Fruit fly (Drosophila melanogaster) whole organism, embryonic: ENCODE data around the gene Orco.
A peak's percentile ranks its signal among the peaks of the same experiment; 100 is the strongest.

Source experiments
- Antp ChIP-seq: fragments of 200-800 bp; sonication (Bioruptor generic); optimal IDR thresholded peaks from 3 replicates; lab custom pipeline; 2016; ENCODE audit warnings: missing biosample characterization, missing genetic modification characterization
- CG10267 ChIP-seq: fragments of 200-800 bp; sonication (Bioruptor generic); optimal IDR thresholded peaks from 2 replicates; lab custom pipeline; 2018; ENCODE audit warnings: missing biosample characterization, mild to moderate bottlenecking, missing genetic modification characterization, moderate library complexity
- CG11456 ChIP-seq: fragments of 200-800 bp; sonication (Bioruptor generic); IDR thresholded peaks from 3 replicates; pipeline ENCODE4 v1.3.6; 2022; ENCODE audit warnings: missing biosample characterization, missing genetic modification characterization
- CG12155 ChIP-seq: fragments of 200-800 bp; sonication (Bioruptor generic); optimal IDR thresholded peaks from 3 replicates; lab custom pipeline; 2016; ENCODE audit warnings: missing biosample characterization, missing genetic modification characterization
- CG12391 ChIP-seq: fragments of 200-800 bp; sonication (Bioruptor generic); optimal IDR thresholded peaks from 3 replicates; lab custom pipeline; 2018; ENCODE audit warnings: missing biosample characterization, mild to moderate bottlenecking, missing genetic modification characterization, moderate library complexity
- CG13624 ChIP-seq: fragments of 200-800 bp; sonication (Bioruptor generic); optimal IDR thresholded peaks from 2 replicates; lab custom pipeline; 2016; ENCODE audit warnings: missing biosample characterization, missing genetic modification characterization
- CG14441 ChIP-seq: fragments of 200-800 bp; sonication (Bioruptor generic); IDR thresholded peaks from 2 replicates; pipeline ENCODE4 v1.3.6; 2022; ENCODE audit warnings: missing biosample characterization, missing genetic modification characterization
- CG14667 ChIP-seq: fragments of 200-800 bp; sonication (Bioruptor generic); IDR thresholded peaks from 2 replicates; pipeline ENCODE4 v1.3.6; 2022; ENCODE audit warnings: missing biosample characterization, missing genetic modification characterization
- CG15514 ChIP-seq: fragments of 200-800 bp; sonication (Bioruptor generic); optimal IDR thresholded peaks from 3 replicates; lab custom pipeline; 2017; ENCODE audit warnings: missing biosample characterization, missing genetic modification characterization, mild to moderate bottlenecking, moderate library complexity, missing genetic modification reagents
- CG17359 ChIP-seq: fragments of 200-800 bp; sonication (Bioruptor generic); optimal IDR thresholded peaks from 3 replicates; lab custom pipeline; 2018; ENCODE audit warnings: missing biosample characterization, mild to moderate bottlenecking, missing genetic modification characterization, moderate library complexity
- CG17361 ChIP-seq: fragments of 200-800 bp; sonication (Bioruptor generic); IDR thresholded peaks from 3 replicates; pipeline ENCODE4 v1.3.6; 2022; ENCODE audit warnings: missing biosample characterization, missing genetic modification characterization
- CG18011 ChIP-seq: fragments of 200-800 bp; sonication (Bioruptor generic); optimal IDR thresholded peaks from 2 replicates; lab custom pipeline; 2017; ENCODE audit warnings: missing biosample characterization, missing genetic modification characterization, mild to moderate bottlenecking, moderate library complexity, missing genotype
- CG33213 ChIP-seq: fragments of 200-800 bp; sonication (Bioruptor generic); optimal IDR thresholded peaks from 3 replicates; lab custom pipeline; 2016; ENCODE audit warnings: missing biosample characterization, missing genetic modification characterization
- CG34422 ChIP-seq: fragments of 200-800 bp; sonication (Bioruptor generic); IDR thresholded peaks from 3 replicates; pipeline ENCODE4 v1.3.6; 2022; ENCODE audit warnings: missing biosample characterization, missing genetic modification characterization
- CG3838 ChIP-seq: fragments of 200-800 bp; sonication (Bioruptor generic); optimal IDR thresholded peaks from 3 replicates; lab custom pipeline; 2016; ENCODE audit warnings: missing biosample characterization, missing genetic modification characterization
- CG42726 ChIP-seq: fragments of 200-800 bp; sonication (Bioruptor generic); IDR thresholded peaks from 2 replicates; pipeline ENCODE4 v1.3.6; 2022; ENCODE audit warnings: missing biosample characterization, missing genetic modification characterization; ENCODE audit not compliant: partially characterized antibody
- CG4707 ChIP-seq: fragments of 200-800 bp; sonication (Bioruptor generic); optimal IDR thresholded peaks from 2 replicates; lab custom pipeline; 2018; ENCODE audit warnings: missing biosample characterization, mild to moderate bottlenecking, missing genetic modification characterization, moderate library complexity
- CG6683 ChIP-seq: fragments of 200-800 bp; sonication (Bioruptor generic); optimal IDR thresholded peaks from 2 replicates; lab custom pipeline; 2017; ENCODE audit warnings: missing biosample characterization, mild to moderate bottlenecking, missing genetic modification characterization, missing genetic modification reagents
- CG7839 ChIP-seq: fragments of 200-800 bp; sonication (Bioruptor generic); optimal IDR thresholded peaks from 3 replicates; lab custom pipeline; 2018; ENCODE audit warnings: missing biosample characterization, mild to moderate bottlenecking, missing genetic modification characterization, moderate library complexity
- CG9876 ChIP-seq: fragments of 200-800 bp; sonication (Bioruptor generic); optimal IDR thresholded peaks from 2 replicates; lab custom pipeline; 2016; ENCODE audit warnings: missing biosample characterization, missing genetic modification characterization
- CG9932 ChIP-seq: fragments of 200-800 bp; sonication (Bioruptor generic); IDR thresholded peaks from 2 replicates; pipeline ENCODE4 v1.3.6; 2022; ENCODE audit warnings: missing biosample characterization, missing genetic modification characterization
- Camta ChIP-seq: fragments of 200-800 bp; sonication (Bioruptor generic); optimal IDR thresholded peaks from 2 replicates; lab custom pipeline; 2016; ENCODE audit warnings: missing biosample characterization, missing genetic modification characterization
- Dll ChIP-seq: fragments of 200-800 bp; sonication (Bioruptor generic); IDR thresholded peaks from 4 replicates; pipeline ENCODE4 v1.3.6; 2022; ENCODE audit warnings: missing biosample characterization, missing genetic modification characterization; ENCODE audit not compliant: partially characterized antibody
- E2f2 ChIP-seq: fragments of 200-800 bp; sonication (Bioruptor generic); IDR thresholded peaks from 2 replicates; pipeline ENCODE4 v1.3.6; 2022; ENCODE audit warnings: missing biosample characterization, missing genetic modification characterization
- HLH3B ChIP-seq: fragments of 200-800 bp; sonication (Bioruptor generic); IDR thresholded peaks from 2 replicates; pipeline ENCODE4 v1.3.6; 2022; ENCODE audit warnings: missing biosample characterization, missing genetic modification characterization
- Kr ChIP-seq: fragments of 200-800 bp; sonication (Bioruptor generic); optimal IDR thresholded peaks from 2 replicates; lab custom pipeline; 2017; ENCODE audit warnings: missing biosample characterization, mild to moderate bottlenecking, missing genetic modification characterization
- MTF-1 ChIP-seq: fragments of 200-800 bp; sonication (Bioruptor generic); optimal IDR thresholded peaks from 2 replicates; lab custom pipeline; 2018; ENCODE audit warnings: missing biosample characterization, mild to moderate bottlenecking, missing genetic modification characterization, borderline replicate concordance
- NK7.1 ChIP-seq: fragments of 200-800 bp; sonication (Bioruptor generic); optimal IDR thresholded peaks from 3 replicates; lab custom pipeline; 2016; ENCODE audit warnings: missing biosample characterization, missing genetic modification characterization
- Nf-YB ChIP-seq: fragments of 200-800 bp; sonication (Bioruptor generic); optimal IDR thresholded peaks from 3 replicates; lab custom pipeline; 2019; ENCODE audit warnings: missing biosample characterization, mild to moderate bottlenecking, missing genetic modification characterization, moderate library complexity
- Opbp ChIP-seq: fragments of 200-800 bp; sonication (Bioruptor generic); IDR thresholded peaks from 3 replicates; pipeline ENCODE4 v1.3.6; 2022; ENCODE audit warnings: missing biosample characterization, missing genetic modification characterization; ENCODE audit not compliant: partially characterized antibody
- Taf1 ChIP-seq: fragments of 200-800 bp; sonication (Bioruptor generic); IDR thresholded peaks from 2 replicates; pipeline ENCODE4 v1.3.6; 2022; ENCODE audit warnings: missing biosample characterization, missing genetic modification characterization
- YL-1 ChIP-seq: fragments of 200-800 bp; sonication (Bioruptor generic); optimal IDR thresholded peaks from 3 replicates; lab custom pipeline; 2017; ENCODE audit warnings: missing biosample characterization, mild to moderate bottlenecking, missing genetic modification characterization
- cato ChIP-seq: fragments of 200-800 bp; sonication (Bioruptor generic); optimal IDR thresholded peaks from 2 replicates; lab custom pipeline; 2016; ENCODE audit warnings: missing biosample characterization, missing genetic modification characterization, borderline replicate concordance
- cwo ChIP-seq: fragments of 200-800 bp; sonication (Bioruptor generic); optimal IDR thresholded peaks from 3 replicates; lab custom pipeline; 2017; ENCODE audit warnings: missing biosample characterization, missing genetic modification characterization, mild to moderate bottlenecking, moderate library complexity, missing genetic modification reagents
- ftz-f1 ChIP-seq: fragments of 200-800 bp; sonication (Bioruptor generic); optimal IDR thresholded peaks from 2 replicates; lab custom pipeline; 2016; ENCODE audit warnings: missing biosample characterization, missing genetic modification characterization
- hth ChIP-seq: fragments of >200 bp; optimal IDR thresholded peaks from 2 replicates; lab custom pipeline; 2017; ENCODE audit warnings: inconsistent platforms
- insv ChIP-seq, 2 experiments: fragments of 200-800 bp; sonication (Bioruptor generic); optimal IDR thresholded peaks; 3 replicates each; lab custom pipeline; 2016 to 2018; ENCODE audit warnings: missing biosample characterization in 2 of 2, missing genetic modification characterization in 2 of 2
- klu ChIP-seq: fragments of 200-800 bp; sonication (Bioruptor generic); IDR thresholded peaks from 2 replicates; pipeline ENCODE4 v1.3.6; 2022; ENCODE audit warnings: missing biosample characterization, missing genetic modification characterization
- maf-S ChIP-seq: fragments of 200-800 bp; sonication (Bioruptor generic); optimal IDR thresholded peaks from 2 replicates; lab custom pipeline; 2016; ENCODE audit warnings: missing biosample characterization, missing genetic modification characterization
- mld ChIP-seq: fragments of 200-800 bp; sonication (Bioruptor generic); IDR thresholded peaks from 3 replicates; pipeline ENCODE4 v1.3.6; 2022; ENCODE audit warnings: missing biosample characterization, missing genetic modification characterization; ENCODE audit not compliant: partially characterized antibody
- nau ChIP-seq: fragments of 200-800 bp; sonication (Bioruptor generic); optimal IDR thresholded peaks from 3 replicates; lab custom pipeline; 2017; ENCODE audit warnings: missing biosample characterization, mild to moderate bottlenecking, missing genetic modification characterization, missing genetic modification reagents
- otp ChIP-seq: fragments of 200-800 bp; sonication (Bioruptor generic); IDR thresholded peaks from 3 replicates; pipeline ENCODE4, ENCODE4 v1.3.6; 2022; ENCODE audit warnings: missing biosample characterization, missing genetic modification characterization
- ranshi ChIP-seq: fragments of 200-800 bp; sonication (Bioruptor generic); IDR thresholded peaks from 2 replicates; pipeline ENCODE4 v1.3.6; 2022; ENCODE audit warnings: missing biosample characterization, missing genetic modification characterization
- schlank ChIP-seq: fragments of 200-800 bp; sonication (Bioruptor generic); optimal IDR thresholded peaks from 2 replicates; lab custom pipeline; 2018; ENCODE audit warnings: missing biosample characterization, mild to moderate bottlenecking, missing genetic modification characterization
- sens ChIP-seq: fragments of 200-800 bp; sonication (Bioruptor generic); peaks from one replicate; lab custom pipeline; 2016; ENCODE audit warnings: missing biosample characterization, missing genetic modification characterization
- sob ChIP-seq: fragments of 200-800 bp; sonication (Bioruptor generic); IDR thresholded peaks from 2 replicates; pipeline ENCODE4 v1.3.6; 2022; ENCODE audit warnings: missing biosample characterization, missing genetic modification characterization
- tx ChIP-seq: fragments of 200-800 bp; sonication (Bioruptor generic); optimal IDR thresholded peaks from 2 replicates; lab custom pipeline; 2016; ENCODE audit warnings: missing biosample characterization, missing genetic modification characterization
- yki ChIP-seq: fragments of >200 bp; optimal IDR thresholded peaks from 3 replicates; lab custom pipeline; 2018
- zfh1 ChIP-seq: fragments of 200-800 bp; sonication (Bioruptor generic); IDR thresholded peaks from 3 replicates; pipeline ENCODE4 v1.3.6; 2022; ENCODE audit warnings: missing biosample characterization, missing genetic modification characterization

The Orco gene

DNA sequence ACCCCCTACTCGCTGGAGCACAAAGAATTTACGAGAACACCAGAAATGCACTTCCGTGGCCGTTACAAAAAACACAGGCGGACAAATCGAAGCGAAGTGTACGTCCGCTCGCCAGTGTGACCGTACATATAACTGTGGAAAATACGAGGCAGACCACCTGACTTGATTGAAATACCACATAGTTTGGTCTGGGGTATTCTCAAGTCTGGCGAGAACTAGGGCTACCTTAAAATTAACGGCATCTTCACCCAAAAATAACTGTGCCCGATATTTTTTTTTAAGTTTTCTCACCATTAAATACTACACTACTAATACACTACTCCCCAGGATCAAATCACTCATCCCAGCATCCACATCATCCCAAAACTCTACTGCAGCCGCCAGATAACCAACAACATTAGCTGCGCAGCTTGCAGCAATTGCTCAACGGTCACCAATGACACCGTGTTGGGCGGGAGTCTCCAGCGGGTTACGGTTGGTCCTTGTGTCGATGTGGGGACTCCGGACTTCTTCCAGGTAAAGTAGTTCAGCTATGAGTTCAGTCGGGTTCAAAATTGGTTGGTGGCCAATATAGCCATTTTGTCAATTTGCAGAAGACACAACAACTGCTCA lies 43.9 kb downstream of the Orco start, which contains the start of gene Cerk (continued):
- TF ChIP-seq schlank (tag; lab: Kevin White, UChicago) (no peak), CG14441 (GFP tag; lab: Robert Waterston, UW) (no peak), yki (lab: Kevin White, UChicago) (no peak), Nf-YB (no peak), klu (no peak), CG42726 (GFP tag; lab: Robert Waterston, UW) (peak; percentile 11; the same call in 1 of the 2 replicates), cato (GFP tag; lab: Kevin White, UChicago) (no peak), E2f2 (GFP tag; lab: Robert Waterston, UW) (peak; percentile 57), CG3838 (GFP tag; lab: Kevin White, UChicago) (no peak), CG14667 (GFP tag; lab: Robert Waterston, UW) (no peak; the same call in 1 of the 2 replicates), CG18011 (GFP tag; lab: Kevin White, UChicago) (no peak), CG13624 (GFP tag; lab: Kevin White, UChicago) (peak; percentile 41), otp (GFP tag; lab: Robert Waterston, UW) (0 out of 3 replicates have a peak, but pooled peaks have one; percentile 33), hth (no peak), CG11456 (GFP tag; lab: Robert Waterston, UW) (peak; percentile 51; the same call in 1 of the 3 replicates), sob (GFP tag; lab: Robert Waterston, UW) (peak; percentile 75), maf-S (no peak), Kr (no peak), CG15514 (GFP tag; lab: Kevin White, UChicago) (peak; percentile 75), CG12391 (tag; lab: Kevin White, UChicago) (peak; percentile 39), YL-1 (peak; percentile 38), tx (GFP tag; lab: Kevin White, UChicago) (peak; percentile 27), CG33213 (GFP tag; lab: Kevin White, UChicago) (peak; percentile 73), sens (peak; percentile 88), Camta (GFP tag; lab: Kevin White, UChicago) (peak; percentile 17), cwo (GFP tag; lab: Kevin White, UChicago) (no peak), CG9876 (GFP tag; lab: Kevin White, UChicago) (peak; percentile 62), insv (GFP tag; optimal IDR thresholded peaks at IDR 0.05; lab: Kevin White, UChicago) (no peak), NK7.1 (GFP tag; lab: Kevin White, UChicago) (no peak), Antp (peak; percentile 38), MTF-1 (GFP tag; lab: Kevin White, UChicago) (peak; percentile 12), CG17361 (GFP tag; lab: Robert Waterston, UW) (0 out of 3 replicates have a peak, but pooled peaks have one; percentile 25), CG34422 (GFP tag; lab: Robert Waterston, UW) (peak; percentile 48; the same call in 2 of the 3 replicates), HLH3B (0 out of 2 replicates have a peak, but pooled peaks have one; percentile 27), CG17359 (no peak), CG12155 (GFP tag; lab: Kevin White, UChicago) (peak; percentile 72), Dll (GFP tag; lab: Robert Waterston, UW) (peak; percentile 58; the same call in 3 of the 4 replicates), ranshi (0 out of 2 replicates have a peak, but pooled peaks have one; percentile 10), ftz-f1 (GFP tag; lab: Kevin White, UChicago) (no peak), mld (GFP tag; lab: Robert Waterston, UW) (0 out of 3 replicates have a peak, but pooled peaks have one; percentile 10), Opbp (GFP tag; lab: Robert Waterston, UW) (peak; percentile 79), CG9932 (GFP tag; lab: Robert Waterston, UW) (peak; percentile 72), nau (no peak), CG4707 (GFP tag; lab: Kevin White, UChicago) (peak; percentile 32), Taf1 (GFP tag; lab: Robert Waterston, UW) (no peak; the same call in 1 of the 2 replicates), CG6683 (GFP tag; lab: Kevin White, UChicago) (no peak), CG7839 (tag; lab: Kevin White, UChicago) (peak; percentile 26), zfh1 (GFP tag; lab: Robert Waterston, UW) (0 out of 3 replicates have a peak, but pooled peaks have one; percentile 28), CG10267 (tag; lab: Kevin White, UChicago) (peak; percentile 27)
